Worm (Caenorhabditis elegans): ENCODE results near the gene Y42A5A.1.

Y42A5A.1 gene

DNA sequence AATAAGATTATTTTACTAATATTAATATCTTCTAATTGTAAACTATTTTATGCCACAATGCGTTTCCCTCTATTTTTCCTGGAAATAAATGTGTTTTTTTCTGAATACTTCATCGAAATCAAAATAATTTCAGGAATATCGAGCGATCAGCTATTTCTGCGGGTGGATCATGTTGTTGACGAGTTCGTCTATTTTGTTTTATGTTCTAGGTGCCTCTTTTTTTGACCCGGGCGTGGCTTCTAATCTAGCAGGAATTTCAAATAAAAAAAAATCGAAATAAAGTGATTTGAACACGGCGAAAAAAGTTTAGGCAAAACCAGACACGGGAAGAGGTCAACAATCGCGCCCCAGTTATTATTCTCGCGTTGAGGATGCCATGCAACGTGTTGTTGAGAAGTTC, 35.8 kb upstream of the Y42A5A.1 start, which contains the start of gene T04C12.33:
TSS of gene T04C12.33 (plus strand) at position 301 of the 400 bp plus-strand sequence.
- no peak for TF ChIP-seq unc-120 (tag; optimal IDR thresholded peaks at IDR 0.05; ENCODE audit: poor library complexity, severe bottlenecking)

DNA sequence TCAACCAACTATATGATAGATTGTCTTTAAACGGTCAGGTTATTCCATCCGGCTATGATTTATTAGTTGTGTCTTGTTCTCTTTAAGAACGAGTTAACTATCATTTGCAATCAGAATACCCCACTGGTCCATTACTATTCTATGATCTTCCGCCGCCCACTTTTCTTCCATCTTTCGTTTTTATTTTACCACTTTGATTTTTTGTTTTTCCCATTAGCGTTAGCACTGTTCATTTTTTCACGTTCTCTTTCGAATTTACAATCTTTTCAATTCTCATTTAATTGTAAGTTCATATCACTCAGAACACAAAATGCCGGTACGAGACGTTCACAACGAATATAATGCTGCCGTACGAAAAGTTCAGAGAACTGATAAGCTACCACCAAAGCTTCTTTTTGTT, 33.9 kb upstream of the Y42A5A.1 start, which contains the start of gene T04C12.7:
TSS of gene T04C12.7 (plus strand) at position 301 of the 400 bp plus-strand sequence.
- TF ChIP-seq nhr-28 (tag; optimal IDR thresholded peaks at IDR 0.05): no peak
- TF ChIP-seq lsy-2 (tag; optimal IDR thresholded peaks at IDR 0.05): no peak

DNA sequence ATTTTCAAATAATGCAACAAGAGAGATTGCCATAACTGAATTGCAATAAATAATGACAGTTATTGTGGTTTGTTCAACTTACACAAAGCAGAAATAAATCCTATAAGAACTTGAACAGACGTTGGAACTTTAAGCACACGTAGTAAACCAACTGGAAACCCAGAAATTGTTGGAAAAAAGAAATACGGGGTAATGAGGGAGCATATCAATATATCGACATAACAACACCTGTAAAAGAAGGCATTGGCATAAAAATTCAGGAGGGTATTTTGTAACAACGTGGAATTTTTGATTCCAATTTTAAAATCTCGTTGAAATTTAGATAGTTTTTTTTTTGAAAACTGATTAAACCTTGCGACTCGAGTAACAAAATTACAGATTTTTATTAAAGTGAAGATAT, 31.3 kb upstream of the Y42A5A.1 start:
- no peak for TF ChIP-seq nhr-12 (tag; optimal IDR thresholded peaks at IDR 0.05)
- TF ChIP-seq ceh-83 (GFP tag; optimal IDR thresholded peaks at IDR 0.05): no peak
- no peak for TF ChIP-seq blmp-1 (tag; optimal IDR thresholded peaks at IDR 0.05)
- TF ChIP-seq nhr-237 (tag; optimal IDR thresholded peaks at IDR 0.05): no peak
- no peak for TF ChIP-seq elt-3 (tag; optimal IDR thresholded peaks at IDR 0.05)
- no peak for TF ChIP-seq sptf-1 (tag; optimal IDR thresholded peaks at IDR 0.05)
- TF ChIP-seq M03D4.4 (tag; optimal IDR thresholded peaks at IDR 0.05): no peak
- no peak for TF ChIP-seq lin-13 (tag; optimal IDR thresholded peaks at IDR 0.05)
- TF ChIP-seq cnd-1 (tag; optimal IDR thresholded peaks at IDR 0.05): no peak
- TF ChIP-seq snpc-4 (tag; optimal IDR thresholded peaks at IDR 0.05): no peak
- TF ChIP-seq nhr-76 (tag; optimal IDR thresholded peaks at IDR 0.05): no peak
- no peak for TF ChIP-seq sem-2 (GFP tag; optimal IDR thresholded peaks at IDR 0.05)
- no peak for TF ChIP-seq ceh-39 (tag; optimal IDR thresholded peaks at IDR 0.05)
- no peak for TF ChIP-seq elt-1 (tag; optimal IDR thresholded peaks at IDR 0.05; ENCODE audit: borderline replicate concordance, insufficient read depth)
- no peak for TF ChIP-seq mab-5 (tag; optimal IDR thresholded peaks at IDR 0.05)

DNA sequence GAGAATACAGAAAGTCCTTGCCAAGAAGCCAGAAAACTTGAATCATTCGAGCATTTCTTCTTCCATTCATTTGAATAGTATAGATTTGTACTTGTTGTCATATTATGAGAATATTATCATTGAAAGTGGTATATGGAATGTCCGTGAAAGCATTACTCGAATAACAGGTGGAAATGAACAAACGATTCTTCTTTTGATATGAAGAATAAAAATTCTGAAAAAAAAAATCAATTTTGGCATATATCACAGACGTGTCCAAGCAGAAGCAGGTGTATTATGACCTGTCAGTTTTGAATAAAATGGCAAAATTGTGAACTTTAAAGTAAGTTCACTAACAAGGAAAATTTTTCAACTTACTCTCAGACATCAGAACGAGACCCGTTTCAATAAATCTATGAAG, 30.7 kb upstream of the Y42A5A.1 start, which contains the start of gene srh-75:
TSS of gene srh-75 (minus strand) at position 101 of the 400 bp plus-strand sequence.
- no peak for TF ChIP-seq pha-4 (tag; optimal IDR thresholded peaks at IDR 0.05)
- TF ChIP-seq nhr-237 (tag; optimal IDR thresholded peaks at IDR 0.05): no peak
- no peak for TF ChIP-seq nhr-28 (tag; optimal IDR thresholded peaks at IDR 0.05)
- TF ChIP-seq nhr-12 (tag; optimal IDR thresholded peaks at IDR 0.05): no peak

DNA sequence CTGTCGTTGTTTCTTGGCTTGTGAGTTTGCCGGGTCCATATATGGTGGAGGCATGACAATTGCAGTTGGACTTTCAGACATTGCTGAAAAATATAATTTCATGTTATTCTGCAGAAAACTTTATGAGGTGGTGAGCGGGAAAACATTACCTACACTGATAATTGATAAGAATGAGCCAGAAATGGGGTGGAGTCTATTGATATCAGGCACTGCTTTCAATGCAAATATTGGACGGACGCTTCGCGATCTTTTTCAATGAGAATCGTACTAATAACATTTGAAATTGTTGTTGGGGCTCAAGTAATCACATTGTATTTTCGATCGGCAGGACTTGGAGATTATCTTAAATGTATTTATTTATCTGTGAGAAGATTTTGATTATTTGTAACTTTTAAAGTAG, 28.6 kb upstream of the Y42A5A.1 start, which contains the start of gene T04C12.1:
TSS of gene T04C12.1 (minus strand) at position 90 of the 400 bp plus-strand sequence.
- TF ChIP-seq sptf-1 (tag; optimal IDR thresholded peaks at IDR 0.05) (no peak), unc-39 (tag; optimal IDR thresholded peaks at IDR 0.05) (no peak), nhr-237 (tag; optimal IDR thresholded peaks at IDR 0.05) (no peak), M03D4.4 (tag; optimal IDR thresholded peaks at IDR 0.05) (no peak), zip-8 (tag; optimal IDR thresholded peaks at IDR 0.05) (no peak), hlh-1 (tag; optimal IDR thresholded peaks at IDR 0.05) (no peak), cnd-1 (tag; optimal IDR thresholded peaks at IDR 0.05) (no peak)

DNA sequence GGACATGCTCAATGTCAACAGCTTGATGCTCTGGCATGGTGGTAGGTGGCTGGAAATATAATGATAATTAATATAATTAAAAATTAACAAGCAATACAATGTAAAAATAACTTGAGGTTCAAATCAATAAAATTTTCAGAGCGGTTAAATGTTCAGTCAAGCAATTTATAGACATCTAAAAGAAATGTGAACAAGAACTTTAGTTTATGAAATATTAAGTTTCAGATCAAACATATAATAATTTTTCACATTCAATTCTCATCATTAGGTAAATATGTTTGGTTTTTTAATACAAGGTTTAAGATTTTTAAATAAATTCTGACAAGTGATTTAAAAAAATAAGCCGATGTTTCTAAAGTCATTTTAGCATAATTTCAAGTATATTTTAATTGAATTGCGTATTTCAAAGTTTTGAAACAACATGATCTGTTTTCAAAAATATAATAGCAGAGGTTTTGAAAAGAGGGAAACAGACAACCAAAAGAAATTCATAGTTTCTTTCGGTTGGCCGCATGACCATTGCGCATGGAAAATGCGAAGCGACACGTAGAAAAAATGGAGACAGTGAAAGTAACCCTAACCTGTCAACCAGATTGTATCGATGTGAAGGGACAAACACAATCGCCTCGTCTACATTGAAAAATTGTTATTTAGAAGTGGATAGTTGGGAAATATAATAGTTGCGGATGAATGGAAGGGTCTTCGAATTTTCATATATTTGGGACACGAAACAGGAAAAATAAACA, 27.3 kb upstream of the Y42A5A.1 start, which contains the start of gene T04C12.11:
TSS of gene T04C12.11 (minus strand) at position 51 of the 746 bp plus-strand sequence.
- TF ChIP-seq nhr-28 (tag; optimal IDR thresholded peaks at IDR 0.05): no peak
- TF ChIP-seq hlh-1 (tag; optimal IDR thresholded peaks at IDR 0.05): no peak
- TF ChIP-seq nhr-237 (tag; optimal IDR thresholded peaks at IDR 0.05): no peak
- no peak for TF ChIP-seq nhr-12 (tag; optimal IDR thresholded peaks at IDR 0.05)
- no peak for TF ChIP-seq M03D4.4 (tag; optimal IDR thresholded peaks at IDR 0.05)
- TF ChIP-seq lin-13 (tag; optimal IDR thresholded peaks at IDR 0.05): no peak
- no peak for TF ChIP-seq nhr-76 (tag; optimal IDR thresholded peaks at IDR 0.05)
- no peak for TF ChIP-seq snpc-4 (tag; optimal IDR thresholded peaks at IDR 0.05)
- no peak for TF ChIP-seq unc-39 (tag; optimal IDR thresholded peaks at IDR 0.05)
- TF ChIP-seq ztf-11 (tag; optimal IDR thresholded peaks at IDR 0.05): no peak
- TF ChIP-seq nhr-2 (tag; optimal IDR thresholded peaks at IDR 0.05): no peak

DNA sequence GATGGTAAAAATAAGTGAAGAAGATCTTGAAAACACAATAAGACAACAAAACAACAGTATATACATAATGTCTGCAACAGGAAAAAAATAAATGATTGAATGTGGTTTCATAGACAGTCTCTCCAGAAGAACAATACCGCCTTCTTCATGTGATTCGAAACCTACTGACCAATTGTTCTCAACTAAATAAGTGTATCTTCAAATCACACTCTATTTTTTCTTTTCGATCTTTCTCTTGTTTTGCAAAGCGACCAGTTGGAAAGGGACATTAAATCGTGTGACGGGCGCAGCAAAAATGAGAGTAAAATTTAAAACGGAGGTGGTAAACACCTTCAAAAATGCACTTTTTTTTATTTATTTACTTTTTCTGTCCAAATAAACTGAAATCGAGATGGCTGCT, 25.9 kb upstream of the Y42A5A.1 start:
- no peak for TF ChIP-seq ztf-11 (tag; optimal IDR thresholded peaks at IDR 0.05)
- no peak for TF ChIP-seq snpc-4 (tag; optimal IDR thresholded peaks at IDR 0.05)
- TF ChIP-seq sem-2 (GFP tag; optimal IDR thresholded peaks at IDR 0.05): no peak
- no peak for TF ChIP-seq drap-1 (GFP tag; optimal IDR thresholded peaks at IDR 0.05)
- no peak for TF ChIP-seq nhr-28 (tag; optimal IDR thresholded peaks at IDR 0.05)
- no peak for TF ChIP-seq sptf-1 (tag; optimal IDR thresholded peaks at IDR 0.05)
- no peak for TF ChIP-seq mls-2 (tag; optimal IDR thresholded peaks at IDR 0.05)
- no peak for TF ChIP-seq mep-1 (tag; optimal IDR thresholded peaks at IDR 0.05)
- no peak for TF ChIP-seq mab-5 (tag; optimal IDR thresholded peaks at IDR 0.05)
- TF ChIP-seq cnd-1 (tag; optimal IDR thresholded peaks at IDR 0.05): no peak
- no peak for TF ChIP-seq nhr-237 (tag; optimal IDR thresholded peaks at IDR 0.05)
